Worm (Caenorhabditis elegans) whole organism, mixed stage, embryonic: ENCODE data around the gene col-86.

ENCODE experiments used
- ceh-39 ChIP-seq: fragments of 150-350 bp; optimal IDR thresholded peaks from 2 replicates; lab custom pipeline; 2014; ENCODE audit warnings: missing biosample characterization, missing genetic modification characterization
- ces-1 ChIP-seq: fragments of 150-350 bp; optimal IDR thresholded peaks from 2 replicates; lab custom pipeline; 2014; ENCODE audit warnings: missing biosample characterization, missing genetic modification reagents, missing genetic modification characterization
- elt-1 ChIP-seq: sonication (generic microtip); optimal IDR thresholded peaks from 2 replicates; lab custom pipeline; 2017; ENCODE audit warnings: missing genetic modification characterization, mild to moderate bottlenecking, missing compliant biosample characterization, antibody characterized with exemption, moderate library complexity, borderline replicate concordance; ENCODE audit not compliant: insufficient read depth
- lin-32 ChIP-seq: fragments of 200-800 bp; sonication (Bioruptor generic); optimal IDR thresholded peaks from 2 replicates; lab custom pipeline; 2018; ENCODE audit warnings: mild to moderate bottlenecking, missing genetic modification characterization, missing compliant biosample characterization
- lsy-2 ChIP-seq: fragments of 150-350 bp; optimal IDR thresholded peaks from 2 replicates; lab custom pipeline; 2014; ENCODE audit warnings: missing biosample characterization, missing genetic modification characterization
- nhr-12 ChIP-seq: fragments of 150-350 bp; optimal IDR thresholded peaks from 2 replicates; lab custom pipeline; 2014; ENCODE audit warnings: missing biosample characterization, missing genetic modification characterization
- nhr-237 ChIP-seq: fragments of 150-350 bp; optimal IDR thresholded peaks from 2 replicates; lab custom pipeline; 2014; ENCODE audit warnings: missing biosample characterization, missing genetic modification characterization
- nhr-28 ChIP-seq: fragments of 150-350 bp; optimal IDR thresholded peaks from 2 replicates; lab custom pipeline; 2014; ENCODE audit warnings: missing biosample characterization, missing genetic modification characterization
- snpc-4 ChIP-seq: fragments of 150-350 bp; optimal IDR thresholded peaks from 2 replicates; lab custom pipeline; 2014; ENCODE audit warnings: missing biosample characterization, missing genetic modification characterization
- sptf-1 ChIP-seq: sonication (generic microtip); optimal IDR thresholded peaks from 2 replicates; lab custom pipeline; 2017; ENCODE audit warnings: mild to moderate bottlenecking, missing genetic modification characterization, moderate library complexity, missing compliant biosample characterization
- unc-39 ChIP-seq: fragments of 150-350 bp; optimal IDR thresholded peaks from 2 replicates; lab custom pipeline; 2014; ENCODE audit warnings: missing biosample characterization, missing genetic modification characterization
- zip-8 ChIP-seq: fragments of 150-350 bp; optimal IDR thresholded peaks from 2 replicates; lab custom pipeline; 2014; ENCODE audit warnings: missing biosample characterization, missing genetic modification characterization
- ztf-11 ChIP-seq: fragments of 150-350 bp; optimal IDR thresholded peaks from 2 replicates; lab custom pipeline; 2014; ENCODE audit warnings: missing biosample characterization, missing genetic modification characterization

DNA sequence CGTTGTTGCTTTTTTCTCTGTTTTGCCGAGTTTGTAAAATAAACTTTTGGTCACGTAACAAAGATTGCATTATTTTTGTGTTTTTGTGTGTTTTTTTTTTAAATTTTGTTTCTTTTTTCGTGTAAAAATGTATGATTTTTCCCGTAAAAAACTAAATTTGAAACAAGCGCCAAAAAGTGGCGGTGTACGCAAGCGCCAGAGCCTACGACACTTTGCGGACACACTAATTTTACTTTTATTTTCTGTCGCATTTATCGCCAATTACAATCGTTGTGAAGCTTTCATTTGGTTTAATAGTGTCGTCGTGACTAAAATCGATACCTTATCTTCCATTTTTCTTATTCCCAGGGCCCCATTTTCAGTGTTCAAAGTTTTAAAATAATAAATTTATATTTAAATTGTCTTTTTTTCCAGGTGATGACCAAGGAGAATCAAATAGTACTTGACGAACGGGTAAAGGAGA is 14.3 kb downstream of the col-86 start, which contains the start of the genes Y81G3A.1 and gcn-2:
- TF ChIP-seq sptf-1 (tag; lab: Kevin White, UChicago) (no peak), nhr-12 (tag; lab: Kevin White, UChicago) (no peak), nhr-28 (no peak), elt-1 (tag; lab: Kevin White, UChicago) (no peak), lin-32 (GFP tag; lab: Kevin White, UChicago) (no peak), unc-39 (no peak), ceh-39 (tag; lab: Kevin White, UChicago) (no peak), ztf-11 (no peak), ces-1 (no peak), snpc-4 (no peak), lsy-2 (no peak), nhr-237 (peak; percentile 56), zip-8 (tag; lab: Kevin White, UChicago) (no peak)
